Worm (Caenorhabditis elegans) whole organism, mixed stage, embryonic: ENCODE data around the gene W01G7.4.
A peak's percentile ranks its signal among the peaks of the same experiment; 100 is the strongest.
"Not testable (repeated sequence)": the region's sequence is repeated elsewhere in the genome, so short reads cannot be mapped to it uniquely, and the experiment has no call there.

Experiments used
- M03D4.4 ChIP-seq: sonication (generic microtip); optimal IDR thresholded peaks from 2 replicates; lab custom pipeline; 2017; ENCODE audit warnings: mild to moderate bottlenecking, missing genetic modification characterization, missing compliant biosample characterization
- bed-3 ChIP-seq: fragments of 200-800 bp; sonication (Bioruptor generic); optimal IDR thresholded peaks from 3 replicates; lab custom pipeline; 2018; ENCODE audit warnings: mild to moderate bottlenecking, missing genetic modification characterization, moderate library complexity, missing compliant biosample characterization
- blmp-1 ChIP-seq: fragments of 150-350 bp; optimal IDR thresholded peaks from 2 replicates; lab custom pipeline; 2014; ENCODE audit warnings: missing biosample characterization, missing genetic modification characterization
- ceh-43 ChIP-seq: fragments of 200-800 bp; sonication (Bioruptor generic); optimal IDR thresholded peaks from 2 replicates; lab custom pipeline; 2018; ENCODE audit warnings: mild to moderate bottlenecking, missing genetic modification characterization, moderate library complexity, missing compliant biosample characterization
- ceh-83 ChIP-seq: fragments of 200-800 bp; sonication (Bioruptor generic); optimal IDR thresholded peaks from 2 replicates; lab custom pipeline; 2018; ENCODE audit warnings: mild to moderate bottlenecking, missing genetic modification characterization, missing compliant biosample characterization
- drap-1 ChIP-seq: fragments of 200-800 bp; sonication (Bioruptor generic); optimal IDR thresholded peaks from 3 replicates; lab custom pipeline; 2018; ENCODE audit warnings: mild to moderate bottlenecking, missing genetic modification characterization, missing compliant biosample characterization
- elt-1 ChIP-seq: sonication (generic microtip); optimal IDR thresholded peaks from 2 replicates; lab custom pipeline; 2017; ENCODE audit warnings: missing genetic modification characterization, mild to moderate bottlenecking, missing compliant biosample characterization, antibody characterized with exemption, moderate library complexity, borderline replicate concordance; ENCODE audit not compliant: insufficient read depth
- elt-3 ChIP-seq: fragments of 150-350 bp; optimal IDR thresholded peaks from 2 replicates; lab custom pipeline; 2014; ENCODE audit warnings: missing biosample characterization, missing genetic modification characterization
- flh-1 ChIP-seq: fragments of 200-800 bp; sonication (Bioruptor generic); optimal IDR thresholded peaks from 2 replicates; lab custom pipeline; 2018; ENCODE audit warnings: mild to moderate bottlenecking, missing genetic modification characterization, moderate library complexity, missing compliant biosample characterization
- ham-2 ChIP-seq: fragments of 200-800 bp; sonication (Bioruptor generic); optimal IDR thresholded peaks from 2 replicates; lab custom pipeline; 2018; ENCODE audit warnings: mild to moderate bottlenecking, missing genetic modification characterization, missing compliant biosample characterization
- lin-13 ChIP-seq: fragments of 150-350 bp; optimal IDR thresholded peaks from 2 replicates; lab custom pipeline; 2014; ENCODE audit warnings: missing biosample characterization, missing genetic modification characterization
- lin-32 ChIP-seq: fragments of 200-800 bp; sonication (Bioruptor generic); optimal IDR thresholded peaks from 2 replicates; lab custom pipeline; 2018; ENCODE audit warnings: mild to moderate bottlenecking, missing genetic modification characterization, missing compliant biosample characterization
- lsy-2 ChIP-seq: fragments of 150-350 bp; optimal IDR thresholded peaks from 2 replicates; lab custom pipeline; 2014; ENCODE audit warnings: missing biosample characterization, missing genetic modification characterization
- mab-5 ChIP-seq: fragments of 150-350 bp; optimal IDR thresholded peaks from 2 replicates; lab custom pipeline; 2014; ENCODE audit warnings: missing biosample characterization, missing genetic modification characterization
- mep-1 ChIP-seq: fragments of 150-350 bp; optimal IDR thresholded peaks from 2 replicates; lab custom pipeline; 2017; ENCODE audit warnings: missing biosample characterization, missing genetic modification reagents, missing genetic modification characterization, inconsistent platforms
- mls-2 ChIP-seq: sonication (generic microtip); optimal IDR thresholded peaks from 2 replicates; lab custom pipeline; 2016; ENCODE audit warnings: mild to moderate bottlenecking, missing genetic modification characterization, moderate library complexity, missing compliant biosample characterization
- nhr-12 ChIP-seq: fragments of 150-350 bp; optimal IDR thresholded peaks from 2 replicates; lab custom pipeline; 2014; ENCODE audit warnings: missing biosample characterization, missing genetic modification characterization
- nhr-2 ChIP-seq: fragments of 150-350 bp; optimal IDR thresholded peaks from 2 replicates; lab custom pipeline; 2014; ENCODE audit warnings: missing biosample characterization, missing genetic modification characterization
- nhr-237 ChIP-seq: fragments of 150-350 bp; optimal IDR thresholded peaks from 2 replicates; lab custom pipeline; 2014; ENCODE audit warnings: missing biosample characterization, missing genetic modification characterization
- nhr-28 ChIP-seq: fragments of 150-350 bp; optimal IDR thresholded peaks from 2 replicates; lab custom pipeline; 2014; ENCODE audit warnings: missing biosample characterization, missing genetic modification characterization
- nhr-76 ChIP-seq: sonication (generic microtip); optimal IDR thresholded peaks from 2 replicates; lab custom pipeline; 2017; ENCODE audit warnings: missing biosample characterization, missing genetic modification characterization
- pha-4 ChIP-seq: fragments of 150-350 bp; optimal IDR thresholded peaks from 2 replicates; lab custom pipeline; 2018; ENCODE audit warnings: missing biosample characterization, missing genetic modification reagents, missing genetic modification characterization
- sem-2 ChIP-seq: fragments of 200-800 bp; sonication (Bioruptor generic); optimal IDR thresholded peaks from 2 replicates; lab custom pipeline; 2018; ENCODE audit warnings: mild to moderate bottlenecking, missing genetic modification characterization, missing compliant biosample characterization
- snpc-4 ChIP-seq: fragments of 150-350 bp; optimal IDR thresholded peaks from 2 replicates; lab custom pipeline; 2014; ENCODE audit warnings: missing biosample characterization, missing genetic modification characterization
- sptf-1 ChIP-seq: sonication (generic microtip); optimal IDR thresholded peaks from 2 replicates; lab custom pipeline; 2017; ENCODE audit warnings: mild to moderate bottlenecking, missing genetic modification characterization, moderate library complexity, missing compliant biosample characterization
- tbx-8 ChIP-seq: fragments of 200-800 bp; sonication (Bioruptor generic); optimal IDR thresholded peaks from 2 replicates; lab custom pipeline; 2018; ENCODE audit warnings: mild to moderate bottlenecking, missing genetic modification characterization, moderate library complexity, missing compliant biosample characterization
- unc-120 ChIP-seq: sonication (generic microtip); optimal IDR thresholded peaks from 2 replicates; lab custom pipeline; 2017; ENCODE audit warnings: missing genetic modification characterization, missing compliant biosample characterization; ENCODE audit not compliant: poor library complexity, severe bottlenecking
- unc-39 ChIP-seq: fragments of 150-350 bp; optimal IDR thresholded peaks from 2 replicates; lab custom pipeline; 2014; ENCODE audit warnings: missing biosample characterization, missing genetic modification characterization
- unc-62 ChIP-seq: fragments of 150-350 bp; optimal IDR thresholded peaks from 2 replicates; lab custom pipeline; 2014; ENCODE audit warnings: missing biosample characterization, missing genetic modification reagents, missing genetic modification characterization

Gene W01G7.4

DNA sequence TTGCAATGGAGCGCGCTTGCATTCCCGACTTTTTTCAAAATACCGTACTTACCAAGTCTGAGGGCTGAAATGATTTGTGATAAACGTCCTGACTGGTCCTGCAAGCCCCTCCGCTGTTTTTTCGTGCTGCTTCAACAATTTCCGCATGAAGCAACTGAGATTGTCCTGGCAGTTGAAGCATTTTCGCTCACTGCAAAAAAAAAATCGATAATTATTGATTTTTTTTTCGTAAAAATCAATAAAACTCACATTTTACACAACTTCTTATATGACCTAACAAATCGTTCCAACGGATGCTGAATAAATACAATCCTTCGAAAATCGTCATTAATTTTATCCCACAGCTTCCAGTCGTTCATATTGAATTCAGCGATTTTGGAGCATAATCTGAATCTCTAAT is 41.7 kb upstream of the W01G7.4 start:
- TF ChIP-seq unc-62 (GFP tag; lab: Kevin White, UChicago) (no peak), bed-3 (GFP tag; lab: Kevin White, UChicago) (no peak), mab-5 (tag; lab: Kevin White, UChicago) (no peak), lin-32 (GFP tag; lab: Kevin White, UChicago) (no peak), blmp-1 (no peak), lsy-2 (tag; lab: Kevin White, UChicago) (no peak)

DNA sequence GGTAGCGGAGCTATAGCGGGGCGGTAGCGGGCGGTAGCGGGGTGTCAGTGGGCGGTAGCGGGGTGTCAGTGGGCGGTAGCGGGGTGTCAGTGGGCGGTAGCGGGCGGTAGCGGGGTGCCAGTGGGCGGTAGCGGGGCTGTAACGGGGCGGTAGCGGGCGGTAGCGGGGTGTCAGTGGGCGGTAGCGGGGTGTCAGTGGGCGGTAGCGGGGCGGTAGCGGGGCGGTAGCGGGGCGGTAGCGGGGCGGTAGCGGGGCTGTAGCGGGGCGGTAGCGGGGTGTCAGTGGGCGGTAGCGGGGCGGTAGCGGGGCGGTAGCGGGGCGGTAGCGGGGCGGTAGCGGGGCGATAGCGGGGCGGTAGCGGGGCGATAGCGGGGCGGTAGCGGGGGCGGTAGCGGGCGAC is 40.9 kb upstream of the W01G7.4 start:
- peak; percentile 60 for TF ChIP-seq sptf-1 (tag; lab: Kevin White, UChicago)
- peak; percentile 42 for TF ChIP-seq mls-2
- peak; percentile 16 for TF ChIP-seq M03D4.4 (tag; lab: Kevin White, UChicago)
- TF ChIP-seq drap-1 = peak; percentile 10

DNA sequence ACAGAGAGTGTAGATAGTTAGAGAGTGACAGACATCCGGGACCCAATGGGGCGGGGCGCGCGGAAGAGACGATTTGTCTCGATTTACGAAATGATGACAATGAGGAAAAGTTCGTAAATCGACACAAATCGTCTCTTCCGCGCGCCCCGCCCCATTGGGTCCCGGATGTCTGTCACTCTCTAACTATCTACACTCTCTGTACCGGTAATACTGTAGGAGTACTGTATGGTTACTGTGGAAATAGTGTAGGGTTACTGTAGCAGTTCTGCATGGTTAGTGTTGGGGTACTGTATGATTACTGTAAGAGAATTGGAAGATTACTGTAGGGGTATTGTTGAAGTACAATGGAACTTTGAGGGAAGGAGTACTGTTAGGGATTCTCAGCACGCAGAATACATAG is 39.3 kb upstream of the W01G7.4 start, which contains the start of gene F01D5.10:
F01D5.10 (minus strand) TSS at position 101 of the 400 bp plus-strand sequence.
- TF ChIP-seq unc-120 (tag; lab: Kevin White, UChicago); lin-13 (tag; lab: Kevin White, UChicago); ceh-83 (GFP tag; lab: Kevin White, UChicago): not testable (repeated sequence)

DNA sequence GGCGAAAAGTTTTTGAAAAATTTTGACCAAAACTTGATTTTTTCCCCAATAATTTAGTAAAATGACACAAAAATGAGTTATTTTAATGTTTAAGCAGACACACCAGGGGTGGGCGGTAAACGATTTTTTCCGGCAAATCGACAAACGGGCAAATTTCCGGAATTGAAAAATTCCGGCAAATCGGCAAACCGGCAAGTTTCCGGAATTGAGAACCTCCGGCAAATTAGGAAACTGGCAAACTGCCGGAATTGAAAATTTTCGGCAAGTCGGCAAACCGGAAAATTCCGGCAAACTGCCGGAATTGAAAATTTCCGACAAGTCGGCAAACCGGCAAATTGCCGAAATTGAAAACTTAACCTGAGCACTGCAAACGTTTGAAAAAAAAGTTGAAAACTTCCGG is 27.8 kb upstream of the W01G7.4 start:
- TF ChIP-seq unc-120 (tag; lab: Kevin White, UChicago) (no peak), mls-2 (peak; percentile 8), mep-1 (tag; lab: Kevin White, UChicago) (no peak)

DNA sequence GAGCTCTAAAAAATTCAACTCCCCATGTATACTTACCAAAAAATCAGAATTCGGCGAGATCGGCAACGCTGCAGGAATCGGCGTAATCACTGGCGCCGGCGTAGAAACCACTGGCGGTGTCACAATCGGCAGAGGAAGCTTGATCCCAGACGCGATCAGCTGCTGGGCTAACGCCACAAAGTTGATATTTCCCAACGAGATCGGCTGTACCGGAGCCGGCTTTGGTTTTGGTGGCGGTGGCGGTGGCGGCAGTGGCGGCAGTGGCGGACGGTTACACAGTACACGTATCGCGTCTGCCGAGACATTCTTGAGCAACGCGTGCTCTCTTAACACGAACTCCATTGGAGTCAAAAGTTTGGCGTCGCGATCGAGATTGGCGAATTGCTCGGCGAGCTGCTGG is 26.0 kb upstream of the W01G7.4 start:
- no peak for TF ChIP-seq nhr-28 (tag; lab: Kevin White, UChicago)
- no peak for TF ChIP-seq bed-3 (GFP tag; lab: Kevin White, UChicago)
- no peak for TF ChIP-seq tbx-8 (GFP tag; lab: Kevin White, UChicago)
- no peak for TF ChIP-seq unc-62 (GFP tag; lab: Kevin White, UChicago)
- TF ChIP-seq snpc-4 (tag; lab: Kevin White, UChicago) = no peak
- TF ChIP-seq ham-2 (GFP tag; lab: Kevin White, UChicago) = no peak
- TF ChIP-seq nhr-2 = no peak
- TF ChIP-seq unc-39 = no peak
- no peak for TF ChIP-seq elt-3 (tag; lab: Kevin White, UChicago)
- no peak for TF ChIP-seq lin-32 (GFP tag; lab: Kevin White, UChicago)
- TF ChIP-seq blmp-1 = no peak
- no peak for TF ChIP-seq sem-2 (GFP tag; lab: Kevin White, UChicago)
- no peak for TF ChIP-seq elt-1
- no peak for TF ChIP-seq sptf-1 (tag; lab: Kevin White, UChicago)
- no peak for TF ChIP-seq lsy-2 (tag; lab: Kevin White, UChicago)
- no peak for TF ChIP-seq ceh-83 (GFP tag; lab: Kevin White, UChicago)

DNA sequence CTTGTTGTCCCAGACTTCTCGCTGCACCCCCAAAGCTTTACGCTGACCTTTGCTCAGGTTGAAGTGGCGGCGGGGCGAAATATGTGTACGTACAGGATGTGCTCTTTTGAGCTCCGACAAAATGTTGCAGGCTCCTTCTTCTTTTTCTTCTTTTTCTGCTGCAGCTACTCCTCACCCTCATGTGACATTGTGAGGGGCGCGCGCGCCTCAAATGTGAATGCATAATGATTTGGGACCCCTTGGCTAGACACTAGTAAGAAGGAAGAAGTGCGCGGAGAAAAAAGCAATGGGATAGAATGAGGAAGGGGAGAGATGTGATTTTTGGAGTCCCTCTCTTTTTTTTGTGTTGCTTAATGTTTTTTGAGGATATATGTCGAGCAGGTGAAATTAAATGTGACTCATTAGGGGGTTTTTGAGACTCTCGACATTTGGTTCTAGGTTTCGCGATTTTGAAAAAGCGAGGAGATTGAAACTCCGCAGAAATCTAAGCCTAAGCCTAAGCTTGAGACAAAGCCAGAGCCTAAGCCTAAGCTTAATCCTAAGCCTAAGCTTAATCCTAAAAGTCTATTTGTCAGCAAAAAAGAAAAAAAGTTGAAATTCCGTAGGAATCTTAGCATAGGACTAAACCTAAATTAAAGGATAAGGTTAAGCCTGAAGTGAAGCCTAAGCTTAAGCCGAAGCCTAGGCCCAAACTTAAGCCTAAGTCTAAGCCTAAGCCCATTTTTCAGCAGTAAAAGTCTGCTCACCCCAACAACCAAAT is 23.6 kb upstream of the W01G7.4 start:
- TF ChIP-seq nhr-2 = no peak
- TF ChIP-seq mep-1 (tag; lab: Kevin White, UChicago) = no peak
- no peak for TF ChIP-seq nhr-76 (tag; lab: Kevin White, UChicago)
- TF ChIP-seq flh-1 (GFP tag; lab: Kevin White, UChicago) = no peak
- no peak for TF ChIP-seq ceh-43
- no peak for TF ChIP-seq unc-39
- no peak for TF ChIP-seq bed-3 (GFP tag; lab: Kevin White, UChicago)
- TF ChIP-seq nhr-12 (tag; lab: Kevin White, UChicago) = no peak
- TF ChIP-seq nhr-237 (tag; lab: Kevin White, UChicago) = no peak
- no peak for TF ChIP-seq pha-4 (tag; lab: Kevin White, UChicago)
